Fruit fly (Drosophila melanogaster) whole organism, embryonic: ENCODE results near the gene CG42784.

ENCODE experiments used
- Atf6 ChIP-seq: fragments of 200-800 bp; sonication (Bioruptor generic); IDR thresholded peaks from 2 replicates; pipeline ENCODE4 v1.3.6; 2022; ENCODE audit warnings: missing biosample characterization, missing genetic modification characterization
- CG11093 ChIP-seq: fragments of 200-800 bp; sonication (Bioruptor generic); IDR thresholded peaks from 3 replicates; pipeline ENCODE4 v1.3.6; 2022; ENCODE audit warnings: missing biosample characterization, missing genetic modification characterization
- CG11695 ChIP-seq: fragments of 200-800 bp; sonication (Bioruptor generic); IDR thresholded peaks from 3 replicates; pipeline ENCODE4 v1.3.6; 2022; ENCODE audit warnings: missing biosample characterization, missing genetic modification characterization
- CG12071 ChIP-seq: fragments of 200-800 bp; sonication (Bioruptor generic); optimal IDR thresholded peaks from 3 replicates; lab custom pipeline; 2018; ENCODE audit warnings: missing biosample characterization, mild to moderate bottlenecking, missing genetic modification characterization
- CG1233 ChIP-seq: fragments of 200-800 bp; sonication (Bioruptor generic); optimal IDR thresholded peaks from 4 replicates; lab custom pipeline; 2018; ENCODE audit warnings: missing biosample characterization, mild to moderate bottlenecking, missing genetic modification characterization
- CG17829 ChIP-seq: fragments of 200-800 bp; optimal IDR thresholded peaks from 2 replicates; lab custom pipeline; 2019; ENCODE audit warnings: missing biosample characterization, mild to moderate bottlenecking, missing genetic modification characterization, moderate library complexity
- CG2875 ChIP-seq: fragments of 200-800 bp; sonication (Bioruptor generic); optimal IDR thresholded peaks from 2 replicates; lab custom pipeline; 2017; ENCODE audit warnings: missing biosample characterization, mild to moderate bottlenecking, missing genetic modification characterization, missing genetic modification reagents
- CG3281 ChIP-seq: fragments of 200-800 bp; sonication (Bioruptor generic); optimal IDR thresholded peaks from 3 replicates; lab custom pipeline; 2017; ENCODE audit warnings: missing biosample characterization, mild to moderate bottlenecking, missing genetic modification characterization
- CG34376 ChIP-seq: fragments of 200-800 bp; sonication (Bioruptor generic); optimal IDR thresholded peaks from 2 replicates; lab custom pipeline; 2018; ENCODE audit warnings: missing biosample characterization, mild to moderate bottlenecking, missing genetic modification characterization
- CG7839 ChIP-seq: fragments of 200-800 bp; sonication (Bioruptor generic); optimal IDR thresholded peaks from 3 replicates; lab custom pipeline; 2018; ENCODE audit warnings: missing biosample characterization, mild to moderate bottlenecking, missing genetic modification characterization, moderate library complexity
- CG8089 ChIP-seq: fragments of 200-800 bp; sonication (Bioruptor generic); optimal IDR thresholded peaks from 3 replicates; lab custom pipeline; 2016; ENCODE audit warnings: missing biosample characterization, missing genetic modification characterization
- CG8478 ChIP-seq: fragments of >200 bp; optimal IDR thresholded peaks from 2 replicates; lab custom pipeline; 2018
- CG8944 ChIP-seq: fragments of 200-800 bp; sonication (Bioruptor generic); optimal IDR thresholded peaks from 3 replicates; lab custom pipeline; 2016; ENCODE audit warnings: missing biosample characterization, missing genetic modification characterization
- CG9727 ChIP-seq: fragments of 200-800 bp; sonication (Bioruptor generic); optimal IDR thresholded peaks from 3 replicates; lab custom pipeline; 2017; ENCODE audit warnings: missing biosample characterization, mild to moderate bottlenecking, missing genetic modification characterization
- CG9817 ChIP-seq: fragments of 200-800 bp; sonication (Bioruptor generic); optimal IDR thresholded peaks from 2 replicates; lab custom pipeline; 2018; ENCODE audit warnings: missing biosample characterization, mild to moderate bottlenecking, missing genetic modification characterization, moderate library complexity
- CTCF ChIP-seq: fragments of 200-800 bp; sonication (Bioruptor generic); optimal IDR thresholded peaks from 2 replicates; lab custom pipeline; 2017; ENCODE audit warnings: missing biosample characterization, mild to moderate bottlenecking, missing genetic modification characterization, moderate library complexity
- CrebB ChIP-seq: fragments of 200-800 bp; sonication (Bioruptor generic); optimal IDR thresholded peaks from 3 replicates; lab custom pipeline; 2018; ENCODE audit warnings: missing biosample characterization, mild to moderate bottlenecking, missing genetic modification characterization
- Dip2 ChIP-seq: fragments of 200-800 bp; sonication (Bioruptor generic); IDR thresholded peaks from 2 replicates; pipeline ENCODE4 v1.3.6; 2022; ENCODE audit warnings: missing biosample characterization, missing genetic modification characterization
- Dp ChIP-seq: fragments of 200-800 bp; sonication (Bioruptor generic); optimal IDR thresholded peaks from 2 replicates; lab custom pipeline; 2018; ENCODE audit warnings: missing biosample characterization, mild to moderate bottlenecking, missing genetic modification characterization, moderate library complexity
- Ets65A ChIP-seq: fragments of 200-800 bp; sonication (Bioruptor generic); peaks from one replicate; lab custom pipeline; 2016; ENCODE audit warnings: missing biosample characterization, missing genetic modification characterization
- Fer1 ChIP-seq: fragments of 200-800 bp; sonication (Bioruptor generic); optimal IDR thresholded peaks from 2 replicates; lab custom pipeline; 2017; ENCODE audit warnings: missing biosample characterization, mild to moderate bottlenecking, missing genetic modification characterization
- HHEX ChIP-seq: fragments of 200-800 bp; sonication (Bioruptor generic); optimal IDR thresholded peaks from 3 replicates; lab custom pipeline; 2017; ENCODE audit warnings: missing biosample characterization, mild to moderate bottlenecking, missing genetic modification characterization, missing genetic modification reagents
- HLH4C ChIP-seq: fragments of 200-800 bp; sonication (Bioruptor generic); IDR thresholded peaks from 3 replicates; pipeline ENCODE4 v1.3.6; 2022; ENCODE audit warnings: missing biosample characterization, missing genetic modification characterization; ENCODE audit not compliant: partially characterized antibody
- Hr3 ChIP-seq: fragments of 200-800 bp; sonication (Bioruptor generic); optimal IDR thresholded peaks from 3 replicates; lab custom pipeline; 2016; ENCODE audit warnings: missing biosample characterization, missing genetic modification characterization
- Hr78 ChIP-seq, 2 experiments: fragments of 200-800 bp in 1 of 2; fragments of >200 bp in 1 of 2; sonication (Bioruptor generic) in 1 of 2; optimal IDR thresholded peaks; 2 replicates each; lab custom pipeline; 2017 to 2019; ENCODE audit warnings: missing biosample characterization in 2 of 2, missing genetic modification characterization in 2 of 2, mild to moderate bottlenecking in 1 of 2, moderate library complexity in 1 of 2
- Hsf ChIP-seq: fragments of 200-800 bp; sonication (Bioruptor generic); optimal IDR thresholded peaks from 3 replicates; lab custom pipeline; 2016; ENCODE audit warnings: missing biosample characterization, missing genetic modification characterization
- Kr ChIP-seq: fragments of 200-800 bp; sonication (Bioruptor generic); optimal IDR thresholded peaks from 2 replicates; lab custom pipeline; 2017; ENCODE audit warnings: missing biosample characterization, mild to moderate bottlenecking, missing genetic modification characterization
- Pdp1 ChIP-seq, 2 experiments: fragments of 200-800 bp; sonication (Bioruptor generic); optimal IDR thresholded peaks; 3 replicates each; lab custom pipeline; 2016; ENCODE audit warnings: missing biosample characterization in 2 of 2, missing genetic modification characterization in 2 of 2, mild to moderate bottlenecking in 1 of 2, moderate library complexity in 1 of 2
- Ptx1 ChIP-seq: fragments of 200-800 bp; sonication (Bioruptor generic); IDR thresholded peaks from 2 replicates; pipeline ENCODE4 v1.3.6; 2022; ENCODE audit warnings: missing biosample characterization, missing genetic modification characterization
- Spps ChIP-seq: fragments of 200-800 bp; sonication (Bioruptor generic); optimal IDR thresholded peaks from 2 replicates; lab custom pipeline; 2018; ENCODE audit warnings: missing biosample characterization, mild to moderate bottlenecking, missing genetic modification characterization
- Stat92E ChIP-seq, 3 experiments: fragments of >200 bp in 2 of 3; fragments of 200-800 bp in 1 of 3; sonication (Bioruptor generic) in 1 of 3; optimal IDR thresholded peaks; 2 replicates each; lab custom pipeline; 2017 to 2019; ENCODE audit warnings: missing biosample characterization in 3 of 3, missing genetic modification characterization in 3 of 3, mild to moderate bottlenecking in 1 of 3, moderate library complexity in 1 of 3
- Trl ChIP-seq, 3 experiments: fragments of >200 bp in 2 of 3; fragments of 200-800 bp in 1 of 3; sonication (Bioruptor generic) in 1 of 3; optimal IDR thresholded peaks; 2 replicates in 1 of 3; 3 replicates in 2 of 3; lab custom pipeline; 2016 to 2017; ENCODE audit warnings: missing biosample characterization in 1 of 3, missing genetic modification characterization in 1 of 3
- al ChIP-seq: fragments of 200-800 bp; sonication (Bioruptor generic); IDR thresholded peaks from 2 replicates; pipeline ENCODE4 v1.3.6; 2022; ENCODE audit warnings: missing biosample characterization, missing genetic modification characterization
- br ChIP-seq: fragments of >200 bp; optimal IDR thresholded peaks from 2 replicates; lab custom pipeline; 2017
- chinmo ChIP-seq: fragments of 200-800 bp; sonication (Bioruptor generic); IDR thresholded peaks from 4 replicates; pipeline ENCODE4 v1.3.6; 2022; ENCODE audit warnings: missing biosample characterization, missing genetic modification characterization; ENCODE audit not compliant: partially characterized antibody
- ro ChIP-seq: fragments of 200-800 bp; sonication (Bioruptor generic); IDR thresholded peaks from 2 replicates; pipeline ENCODE4 v1.3.6; 2022; ENCODE audit warnings: missing biosample characterization, missing genetic modification characterization
- row ChIP-seq: fragments of 200-800 bp; sonication (Bioruptor generic); IDR thresholded peaks from 3 replicates; pipeline ENCODE4 v1.3.6; 2022; ENCODE audit warnings: missing biosample characterization, missing genetic modification characterization
- stwl ChIP-seq: fragments of 200-800 bp; sonication (Bioruptor generic); optimal IDR thresholded peaks from 3 replicates; lab custom pipeline; 2018; ENCODE audit warnings: missing biosample characterization, mild to moderate bottlenecking, missing genetic modification characterization, moderate library complexity
- yki ChIP-seq: fragments of >200 bp; optimal IDR thresholded peaks from 3 replicates; lab custom pipeline; 2018
- zen ChIP-seq: fragments of 200-800 bp; sonication (Bioruptor generic); optimal IDR thresholded peaks from 3 replicates; lab custom pipeline; 2018; ENCODE audit warnings: missing biosample characterization, mild to moderate bottlenecking, missing genetic modification characterization, moderate library complexity

Gene CG42784

DNA sequence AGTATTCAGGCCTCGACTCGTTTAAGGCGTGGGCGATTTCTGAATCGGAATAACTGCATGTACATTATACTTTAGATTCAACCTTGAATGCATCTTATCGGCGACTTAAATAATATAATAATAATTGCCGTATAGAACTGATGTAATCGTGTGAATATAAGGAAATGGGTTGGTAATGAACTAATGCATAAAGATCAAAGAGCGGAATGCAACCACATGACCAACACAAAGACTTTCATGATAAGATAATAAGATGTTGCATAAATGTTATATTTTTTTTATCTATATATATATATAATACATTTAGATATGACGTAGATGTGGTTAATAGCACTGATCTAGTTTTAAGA, 100.4 kb downstream of the CG42784 start:
- TF ChIP-seq Hr3 (GFP tag; lab: Kevin White, UChicago) (no peak), Ets65A (GFP tag; lab: Kevin White, UChicago) (peak; percentile 70)
- TF ChIP-seq, all 482 proteins: peak for 1

- peak; percentile 31; the same call in 1 of the 3 replicates for TF ChIP-seq row (GFP tag; lab: Robert Waterston, UW)
- no peak for TF ChIP-seq br (lab: Kevin White, UChicago)
These were observed 106.6 kb downstream of the CG42784 start for dm6 chr2L:13521807-13522206.

dm6 chr2L:13527541-13527940, 112.3 kb downstream of the CG42784 start, which contains the start of gene CG33640:
CG33640 (plus strand) TSS chr2L:13527841.
- TF ChIP-seq Trl (optimal IDR thresholded peaks at IDR 0.05; lab: Kevin White, UChicago) (no peak), Trl (GFP tag; optimal IDR thresholded peaks at IDR 0.05; lab: Kevin White, UChicago) (no peak), zen (tag; lab: Kevin White, UChicago) (peak; percentile 15)

- no peak for TF ChIP-seq CG12071 (GFP tag; lab: Kevin White, UChicago)
- TF ChIP-seq CG8089 (GFP tag; lab: Kevin White, UChicago) = no peak
- no peak for TF ChIP-seq CG34376
- no peak for TF ChIP-seq CG17829 (tag; lab: Kevin White, UChicago)
- no peak for TF ChIP-seq Pdp1 (GFP tag; optimal IDR thresholded peaks at IDR 0.05; lab: Kevin White, UChicago)
- no peak for TF ChIP-seq CTCF (GFP tag; lab: Kevin White, UChicago)
- TF ChIP-seq CG11093 (GFP tag; lab: Robert Waterston, UW) = no peak
- TF ChIP-seq CG9817 (tag; lab: Kevin White, UChicago) = no peak
- TF ChIP-seq chinmo (GFP tag; lab: Robert Waterston, UW) = no peak
- no peak for TF ChIP-seq CrebB (tag; lab: Kevin White, UChicago)
- TF ChIP-seq stwl (tag; lab: Kevin White, UChicago) = no peak
- no peak for TF ChIP-seq CG7839
- no peak for TF ChIP-seq Hsf
- no peak for TF ChIP-seq CG8944 (GFP tag; lab: Kevin White, UChicago)
- TF ChIP-seq HHEX = no peak
- TF ChIP-seq Atf6 = no peak
- TF ChIP-seq CG2875 (GFP tag; lab: Kevin White, UChicago) = no peak
These were observed 113.5 kb downstream of the CG42784 start, which contains the start of gene CG33641 for dm6 chr2L:13528742-13529141. CG33641 (plus strand) TSS chr2L:13529042.

dm6 chr2L:13529675-13530074, 114.4 kb downstream of the CG42784 start, which contains the start of gene CG33642:
CG33642 (plus strand) TSS chr2L:13529975.
- no peak for TF ChIP-seq Dip2
- no peak for TF ChIP-seq Spps
- no peak for TF ChIP-seq CG3281 (GFP tag; lab: Kevin White, UChicago)
- no peak for TF ChIP-seq yki (lab: Kevin White, UChicago)
- no peak for TF ChIP-seq HLH4C
- TF ChIP-seq Fer1 (GFP tag; lab: Kevin White, UChicago) = no peak
- no peak for TF ChIP-seq Ptx1 (GFP tag; lab: Robert Waterston, UW)
- no peak for TF ChIP-seq ro (GFP tag; lab: Robert Waterston, UW)
- no peak for TF ChIP-seq Dp
- no peak for TF ChIP-seq Hr78 (GFP tag; optimal IDR thresholded peaks at IDR 0.05; lab: Kevin White, UChicago)
- no peak for TF ChIP-seq CG1233 (GFP tag; lab: Kevin White, UChicago)
- TF ChIP-seq CG11695 (GFP tag; lab: Robert Waterston, UW) = no peak
- no peak for TF ChIP-seq stwl (tag; lab: Kevin White, UChicago)
- no peak for TF ChIP-seq CG8478 (lab: Kevin White, UChicago)
- TF ChIP-seq Stat92E (GFP tag; optimal IDR thresholded peaks at IDR 0.05; lab: Kevin White, UChicago) = no peak
- TF ChIP-seq CG9727 (GFP tag; lab: Kevin White, UChicago) = no peak
- TF ChIP-seq al (GFP tag; lab: Robert Waterston, UW) = no peak
- TF ChIP-seq Kr = no peak
